Worm (Caenorhabditis elegans) whole organism, midembryonic: ENCODE data around the gene taf-12.
"Not testable (repeated sequence)": the region's sequence is repeated elsewhere in the genome, so short reads cannot be mapped to it uniquely, and the experiment has no call there.

ENCODE experiments used
- T22C8.4 ChIP-seq: fragments of 200-800 bp; sonication (Bioruptor generic); IDR thresholded peaks from 2 replicates; pipeline ENCODE4 v1.3.6; 2022; ENCODE audit warnings: missing genetic modification characterization, missing compliant biosample characterization
- cog-1 ChIP-seq: sonication (generic microtip); optimal IDR thresholded peaks from 2 replicates; lab custom pipeline; 2016; ENCODE audit warnings: missing genetic modification characterization, missing compliant biosample characterization
- flt-1 ChIP-seq: fragments of 200-800 bp; sonication (Bioruptor generic); IDR thresholded peaks from 2 replicates; pipeline ENCODE4 v1.3.6; 2022; ENCODE audit warnings: missing genetic modification characterization, missing compliant biosample characterization
- klf-2 ChIP-seq: fragments of 200-800 bp; sonication (Bioruptor generic); conservative IDR thresholded peaks from 2 replicates; pipeline ENCODE4 v1.3.6; 2022; ENCODE audit warnings: missing genetic modification reagents, missing genetic modification characterization, missing compliant biosample characterization
- med-1 ChIP-seq: sonication (generic microtip); optimal IDR thresholded peaks from 2 replicates; lab custom pipeline; 2017; ENCODE audit warnings: missing genetic modification characterization, mild to moderate bottlenecking, missing compliant biosample characterization, antibody characterized with exemption, missing genetic modification reagents; ENCODE audit not compliant: insufficient read depth
- ref-1 ChIP-seq: fragments of 200-800 bp; sonication (Bioruptor generic); conservative IDR thresholded peaks from 2 replicates; pipeline ENCODE4 v1.3.6; 2022; ENCODE audit warnings: missing genetic modification reagents, missing genetic modification characterization, missing compliant biosample characterization
- tab-1 ChIP-seq: fragments of 200-800 bp; sonication (Bioruptor generic); IDR thresholded peaks from 2 replicates; pipeline ENCODE4 v1.3.6; 2022; ENCODE audit warnings: missing genetic modification characterization, missing compliant biosample characterization
- ztf-23 ChIP-seq: fragments of 200-800 bp; sonication (Bioruptor generic); IDR thresholded peaks from 2 replicates; pipeline ENCODE4 v1.3.6; 2022; ENCODE audit warnings: missing genetic modification reagents, missing genetic modification characterization, missing compliant biosample characterization
- ztf-29 ChIP-seq: fragments of 200-800 bp; sonication (Bioruptor generic); IDR thresholded peaks from 2 replicates; pipeline ENCODE4 v1.3.6; 2022; ENCODE audit warnings: missing genetic modification reagents, missing genetic modification characterization, missing compliant biosample characterization

taf-12 gene

ce11 chrIII:11902782-11903181 is 33.7 kb upstream of the taf-12 start:
- no peak for TF ChIP-seq ref-1 (GFP tag; lab: Robert Waterston, UW)
- TF ChIP-seq cog-1 = no peak

- TF ChIP-seq tab-1 (GFP tag; lab: Robert Waterston, UW) = no peak
- TF ChIP-seq klf-2 (GFP tag; lab: Robert Waterston, UW) = no peak
- TF ChIP-seq flt-1 = no peak
- TF ChIP-seq med-1 (GFP tag; lab: Kevin White, UChicago) = no peak
- no peak for TF ChIP-seq ref-1 (GFP tag; lab: Robert Waterston, UW)
- TF ChIP-seq T22C8.4 (GFP tag; lab: Robert Waterston, UW) = no peak
- TF ChIP-seq cog-1 = no peak
- TF ChIP-seq ztf-23 (GFP tag; lab: Robert Waterston, UW) = no peak
- TF ChIP-seq ztf-29 = no peak
Measured at ce11 chrIII:11900022-11900421, 30.9 kb upstream of the taf-12 start.

ce11 chrIII:11898169-11898568 is 29.1 kb upstream of the taf-12 start, which contains the start of gene tsen-2:
Gene tsen-2, minus strand, starts transcription at chrIII:11898269.
- TF ChIP-seq ref-1 (GFP tag; lab: Robert Waterston, UW) = no peak
- no peak for TF ChIP-seq ztf-29
- TF ChIP-seq flt-1 = no peak
- no peak for TF ChIP-seq med-1 (GFP tag; lab: Kevin White, UChicago)
- no peak for TF ChIP-seq T22C8.4 (GFP tag; lab: Robert Waterston, UW)

ce11 chrIII:11896652-11897051 is 27.6 kb upstream of the taf-12 start:
- TF ChIP-seq T22C8.4 (GFP tag; lab: Robert Waterston, UW) = no peak
- TF ChIP-seq flt-1 = no peak
- TF ChIP-seq ref-1 (GFP tag; lab: Robert Waterston, UW) = no peak
- no peak for TF ChIP-seq cog-1
- TF ChIP-seq med-1 (GFP tag; lab: Kevin White, UChicago) = no peak
- no peak for TF ChIP-seq klf-2 (GFP tag; lab: Robert Waterston, UW)
- TF ChIP-seq ztf-23 (GFP tag; lab: Robert Waterston, UW) = no peak
- TF ChIP-seq ztf-29 = no peak
- TF ChIP-seq tab-1 (GFP tag; lab: Robert Waterston, UW) = no peak

ce11 chrIII:11895504-11895903 is 26.4 kb upstream of the taf-12 start:
- no peak for TF ChIP-seq klf-2 (GFP tag; lab: Robert Waterston, UW)
- TF ChIP-seq med-1 (GFP tag; lab: Kevin White, UChicago) = no peak
- TF ChIP-seq ztf-29 = no peak
- TF ChIP-seq T22C8.4 (GFP tag; lab: Robert Waterston, UW) = no peak
- no peak for TF ChIP-seq cog-1
- TF ChIP-seq flt-1 = no peak
- TF ChIP-seq ztf-23 (GFP tag; lab: Robert Waterston, UW) = no peak
- no peak for TF ChIP-seq tab-1 (GFP tag; lab: Robert Waterston, UW)
- no peak for TF ChIP-seq ref-1 (GFP tag; lab: Robert Waterston, UW)

ce11 chrIII:11892939-11893338 is 23.9 kb upstream of the taf-12 start, which contains the start of gene Y56A3A.41:
Gene Y56A3A.41, minus strand, starts transcription at chrIII:11893039.
- TF ChIP-seq cog-1 (no peak), tab-1 (GFP tag; lab: Robert Waterston, UW) (no peak), T22C8.4 (GFP tag; lab: Robert Waterston, UW) (no peak), med-1 (GFP tag; lab: Kevin White, UChicago) (no peak), klf-2 (GFP tag; lab: Robert Waterston, UW) (no peak), ztf-23 (GFP tag; lab: Robert Waterston, UW) (no peak), ref-1 (GFP tag; lab: Robert Waterston, UW) (no peak), ztf-29 (no peak), flt-1 (no peak)

DNA sequence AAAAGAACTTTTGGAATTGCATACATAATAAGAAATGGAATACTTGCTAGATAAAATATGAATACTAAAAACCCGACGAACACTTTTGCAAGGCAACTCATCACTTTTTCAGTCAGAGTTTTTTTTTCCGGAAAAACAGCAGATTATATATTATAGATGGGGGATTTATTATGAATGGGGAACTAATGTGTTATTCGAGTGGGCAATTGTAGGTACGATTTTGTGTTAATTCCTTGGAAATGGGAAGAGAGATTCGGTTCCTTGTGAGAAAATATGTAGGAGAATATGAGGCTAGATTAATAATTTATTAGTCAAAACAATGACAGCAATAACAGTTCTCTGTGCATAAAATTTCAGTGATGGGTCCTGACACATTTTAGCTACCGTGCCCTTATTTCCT is 22.3 kb upstream of the taf-12 start, which contains the start of gene faah-5:
faah-5 (minus strand) TSS at position 101 of the 400 bp plus-strand sequence.
- no peak for TF ChIP-seq T22C8.4 (GFP tag; lab: Robert Waterston, UW)

DNA sequence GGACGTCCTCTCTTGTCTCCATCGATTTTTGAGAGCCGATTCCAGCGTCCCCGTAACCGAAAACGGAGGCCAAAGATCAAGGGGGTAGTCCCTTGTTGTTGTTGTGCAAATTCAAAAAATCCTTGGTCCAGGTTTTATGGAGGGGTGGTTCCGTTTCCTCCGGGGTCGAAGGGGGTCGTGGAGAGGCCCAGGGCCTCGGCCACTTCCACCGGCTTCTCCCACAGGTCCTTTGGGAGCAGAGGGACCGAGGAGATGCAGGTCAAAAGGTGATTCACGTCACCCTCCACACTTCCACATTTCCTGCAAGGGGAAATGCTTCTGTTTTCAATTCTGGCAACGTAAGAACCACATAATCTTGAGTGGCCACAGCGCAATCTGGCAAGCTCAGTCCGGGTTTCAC is 14.6 kb upstream of the taf-12 start, which contains the start of gene fbxb-22:
fbxb-22 (minus strand) TSS at position 61 of the 400 bp plus-strand sequence.
- TF ChIP-seq klf-2 (GFP tag; lab: Robert Waterston, UW); ref-1 (GFP tag; lab: Robert Waterston, UW); med-1 (GFP tag; lab: Kevin White, UChicago): not testable (repeated sequence)

DNA sequence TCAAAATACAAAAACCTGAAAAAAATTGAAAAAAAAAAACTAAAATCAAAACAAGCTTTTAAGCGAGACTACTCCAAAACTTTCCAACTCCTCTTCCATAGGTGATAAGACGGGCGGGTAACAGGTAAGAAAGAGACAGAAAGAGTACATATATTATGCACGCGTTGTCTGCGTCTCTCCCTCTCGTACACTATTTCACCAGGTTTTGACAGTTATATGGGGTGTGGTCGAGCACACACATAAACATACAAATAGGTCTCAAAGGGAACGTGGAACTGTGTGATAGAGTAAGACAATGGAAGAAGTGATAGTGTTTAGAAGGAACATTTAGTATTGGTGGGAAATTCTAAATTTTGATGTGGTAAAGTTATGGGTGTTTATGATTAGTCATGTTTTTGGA is 12.5 kb upstream of the taf-12 start:
- no peak for TF ChIP-seq flt-1
- no peak for TF ChIP-seq ztf-29
- TF ChIP-seq ztf-23 (GFP tag; lab: Robert Waterston, UW) = no peak
- no peak for TF ChIP-seq ref-1 (GFP tag; lab: Robert Waterston, UW)
- no peak for TF ChIP-seq med-1 (GFP tag; lab: Kevin White, UChicago)
- no peak for TF ChIP-seq cog-1
- TF ChIP-seq klf-2 (GFP tag; lab: Robert Waterston, UW) = no peak
- no peak for TF ChIP-seq tab-1 (GFP tag; lab: Robert Waterston, UW)
- no peak for TF ChIP-seq T22C8.4 (GFP tag; lab: Robert Waterston, UW)

- no peak for TF ChIP-seq ztf-29
- no peak for TF ChIP-seq flt-1
- no peak for TF ChIP-seq T22C8.4 (GFP tag; lab: Robert Waterston, UW)
- no peak for TF ChIP-seq klf-2 (GFP tag; lab: Robert Waterston, UW)
- no peak for TF ChIP-seq cog-1
- TF ChIP-seq ztf-23 (GFP tag; lab: Robert Waterston, UW) = no peak
- no peak for TF ChIP-seq tab-1 (GFP tag; lab: Robert Waterston, UW)
- TF ChIP-seq ref-1 (GFP tag; lab: Robert Waterston, UW) = no peak
- TF ChIP-seq med-1 (GFP tag; lab: Kevin White, UChicago) = no peak
Measured at ce11 chrIII:11878751-11879150, 9.7 kb upstream of the taf-12 start, which contains the start of gene Y56A3A.6. Gene Y56A3A.6, minus strand, starts transcription at chrIII:11878803.
